Fruit fly (Drosophila melanogaster) whole organism, embryonic: ENCODE measurements around the gene Prp5.
A peak's percentile ranks its signal among the peaks of the same experiment; 100 is the strongest.

Experiments used
- Ada2b ChIP-seq: fragments of 200-800 bp; sonication (Bioruptor generic); IDR thresholded peaks from 2 replicates; pipeline ENCODE4 v1.3.6; 2022; ENCODE audit warnings: missing biosample characterization, missing genetic modification characterization
- B-H1 ChIP-seq: fragments of 200-800 bp; sonication (Bioruptor generic); IDR thresholded peaks from 3 replicates; pipeline ENCODE4 v1.3.6; 2022; ENCODE audit warnings: missing biosample characterization, missing genetic modification characterization
- BEAF-32 ChIP-seq: fragments of 200-800 bp; sonication (Bioruptor generic); optimal IDR thresholded peaks from 3 replicates; lab custom pipeline; 2017; ENCODE audit warnings: missing biosample characterization, missing genetic modification characterization, mild to moderate bottlenecking, moderate library complexity, missing genetic modification reagents
- Blimp-1 ChIP-seq: fragments of 200-800 bp; sonication (Bioruptor generic); optimal IDR thresholded peaks from 3 replicates; lab custom pipeline; 2018; ENCODE audit warnings: missing biosample characterization, missing genetic modification characterization, mild to moderate bottlenecking, moderate library complexity, missing genetic modification reagents
- CG11398 ChIP-seq: fragments of 200-800 bp; sonication (Bioruptor generic); optimal IDR thresholded peaks from 2 replicates; lab custom pipeline; 2016; ENCODE audit warnings: missing biosample characterization, missing genetic modification characterization
- CG11504 ChIP-seq: fragments of 200-800 bp; sonication (Bioruptor generic); optimal IDR thresholded peaks from 3 replicates; lab custom pipeline; 2019; ENCODE audit warnings: missing biosample characterization, mild to moderate bottlenecking, missing genetic modification characterization, moderate library complexity
- CG12236 ChIP-seq: fragments of 200-800 bp; sonication (Bioruptor generic); optimal IDR thresholded peaks from 2 replicates; lab custom pipeline; 2016; ENCODE audit warnings: missing biosample characterization, missing genetic modification characterization
- CG14965 ChIP-seq: fragments of 200-800 bp; sonication (Bioruptor generic); optimal IDR thresholded peaks from 2 replicates; lab custom pipeline; 2016; ENCODE audit warnings: missing biosample characterization, missing genetic modification characterization, borderline replicate concordance
- CG17361 ChIP-seq: fragments of 200-800 bp; sonication (Bioruptor generic); IDR thresholded peaks from 3 replicates; pipeline ENCODE4 v1.3.6; 2022; ENCODE audit warnings: missing biosample characterization, missing genetic modification characterization
- CG18262 ChIP-seq: fragments of 200-800 bp; optimal IDR thresholded peaks from 3 replicates; lab custom pipeline; 2019; ENCODE audit warnings: missing biosample characterization, mild to moderate bottlenecking, missing genetic modification characterization, moderate library complexity
- CG18599 ChIP-seq: fragments of 200-800 bp; sonication (Bioruptor generic); optimal IDR thresholded peaks from 3 replicates; lab custom pipeline; 2017; ENCODE audit warnings: missing biosample characterization, missing genetic modification characterization, mild to moderate bottlenecking, moderate library complexity, missing genetic modification reagents
- CG18619 ChIP-seq: fragments of 200-800 bp; sonication (Bioruptor generic); optimal IDR thresholded peaks from 3 replicates; lab custom pipeline; 2017; ENCODE audit warnings: missing biosample characterization, mild to moderate bottlenecking, missing genetic modification characterization
- CG3281 ChIP-seq: fragments of 200-800 bp; sonication (Bioruptor generic); optimal IDR thresholded peaks from 3 replicates; lab custom pipeline; 2017; ENCODE audit warnings: missing biosample characterization, mild to moderate bottlenecking, missing genetic modification characterization
- CG3407 ChIP-seq: fragments of 200-800 bp; sonication (Bioruptor generic); optimal IDR thresholded peaks from 2 replicates; lab custom pipeline; 2018; ENCODE audit warnings: missing biosample characterization, mild to moderate bottlenecking, missing genetic modification characterization
- CG4404 ChIP-seq: fragments of 200-800 bp; sonication (Bioruptor generic); IDR thresholded peaks from 2 replicates; pipeline ENCODE4 v1.3.6; 2022; ENCODE audit warnings: missing biosample characterization, missing genetic modification characterization
- CG6791 ChIP-seq: fragments of 200-800 bp; sonication (Bioruptor generic); IDR thresholded peaks from 3 replicates; pipeline ENCODE4 v1.3.6; 2022; ENCODE audit warnings: missing biosample characterization, missing genetic modification characterization; ENCODE audit not compliant: partially characterized antibody
- CG7271 ChIP-seq: fragments of 200-800 bp; sonication (Bioruptor generic); optimal IDR thresholded peaks from 2 replicates; lab custom pipeline; 2018; ENCODE audit warnings: missing biosample characterization, mild to moderate bottlenecking, missing genetic modification characterization, moderate library complexity
- Dad ChIP-seq: fragments of 200-800 bp; sonication (Bioruptor generic); optimal IDR thresholded peaks from 3 replicates; lab custom pipeline; 2016; ENCODE audit warnings: missing biosample characterization, missing genetic modification characterization
- Ets97D ChIP-seq: fragments of 200-800 bp; sonication (Bioruptor generic); optimal IDR thresholded peaks from 3 replicates; lab custom pipeline; 2016; ENCODE audit warnings: missing biosample characterization, missing genetic modification characterization
- GATAe ChIP-seq: fragments of 200-800 bp; sonication (Bioruptor generic); conservative IDR thresholded peaks from 2 replicates; pipeline ENCODE4 v1.3.6; 2022; ENCODE audit warnings: missing biosample characterization, missing genetic modification characterization
- Gsc ChIP-seq: fragments of 200-800 bp; sonication (Bioruptor generic); IDR thresholded peaks from 2 replicates; pipeline ENCODE4 v1.3.6; 2022; ENCODE audit warnings: missing biosample characterization, missing genetic modification characterization
- Hey ChIP-seq: fragments of 200-800 bp; sonication (Bioruptor generic); optimal IDR thresholded peaks from 3 replicates; lab custom pipeline; 2018; ENCODE audit warnings: missing biosample characterization, mild to moderate bottlenecking, missing genetic modification characterization
- MBD-R2 ChIP-seq: fragments of 200-800 bp; sonication (Bioruptor generic); IDR thresholded peaks from 2 replicates; pipeline ENCODE4 v1.3.6; 2022; ENCODE audit warnings: missing biosample characterization, missing genetic modification characterization
- Max ChIP-seq: fragments of 200-800 bp; sonication (Bioruptor generic); optimal IDR thresholded peaks from 2 replicates; lab custom pipeline; 2016; ENCODE audit warnings: missing biosample characterization, mild to moderate bottlenecking, missing genetic modification characterization
- Med ChIP-seq: fragments of 200-800 bp; sonication (Bioruptor generic); peaks from one replicate; lab custom pipeline; 2016; ENCODE audit warnings: missing biosample characterization, missing genetic modification characterization, mild to moderate bottlenecking, inconsistent platforms, moderate library complexity
- Nf-YC ChIP-seq: fragments of 200-800 bp; optimal IDR thresholded peaks from 3 replicates; lab custom pipeline; 2019; ENCODE audit warnings: missing biosample characterization, mild to moderate bottlenecking, missing genetic modification characterization, moderate library complexity
- Rfx ChIP-seq: fragments of 200-800 bp; sonication (Bioruptor generic); IDR thresholded peaks from 2 replicates; pipeline ENCODE4 v1.3.6; 2022; ENCODE audit warnings: missing biosample characterization, missing genetic modification characterization
- ap ChIP-seq: fragments of 200-800 bp; sonication (Bioruptor generic); IDR thresholded peaks from 2 replicates; pipeline ENCODE4 v1.3.6; 2022; ENCODE audit warnings: missing biosample characterization, missing genetic modification characterization
- bab2 ChIP-seq: fragments of 200-800 bp; sonication (Bioruptor generic); optimal IDR thresholded peaks from 2 replicates; lab custom pipeline; 2016; ENCODE audit warnings: missing biosample characterization, missing genetic modification characterization
- chinmo ChIP-seq: fragments of 200-800 bp; sonication (Bioruptor generic); IDR thresholded peaks from 4 replicates; pipeline ENCODE4 v1.3.6; 2022; ENCODE audit warnings: missing biosample characterization, missing genetic modification characterization; ENCODE audit not compliant: partially characterized antibody
- ci ChIP-seq: fragments of 200-800 bp; sonication (Bioruptor generic); IDR thresholded peaks from 3 replicates; pipeline ENCODE4 v1.3.6; 2022; ENCODE audit warnings: missing biosample characterization, missing genetic modification characterization
- esg ChIP-seq: fragments of 200-800 bp; sonication (Bioruptor generic); conservative IDR thresholded peaks from 2 replicates; pipeline ENCODE4 v1.3.6; 2022; ENCODE audit warnings: missing biosample characterization, missing genetic modification characterization
- gcm ChIP-seq: fragments of 200-800 bp; sonication (Bioruptor generic); optimal IDR thresholded peaks from 2 replicates; lab custom pipeline; 2019; ENCODE audit warnings: missing biosample characterization, mild to moderate bottlenecking, missing genetic modification characterization, moderate library complexity
- grau ChIP-seq: fragments of 200-800 bp; optimal IDR thresholded peaks from 3 replicates; lab custom pipeline; 2019; ENCODE audit warnings: missing biosample characterization, mild to moderate bottlenecking, missing genetic modification characterization, moderate library complexity
- pnt ChIP-seq: fragments of 200-800 bp; sonication (Bioruptor generic); optimal IDR thresholded peaks from 3 replicates; lab custom pipeline; 2016; ENCODE audit warnings: missing biosample characterization, missing genetic modification characterization
- psq ChIP-seq: fragments of 200-800 bp; sonication (Bioruptor generic); optimal IDR thresholded peaks from 2 replicates; lab custom pipeline; 2017; ENCODE audit warnings: missing biosample characterization, missing genetic modification characterization
- slou ChIP-seq: fragments of 200-800 bp; sonication (Bioruptor generic); optimal IDR thresholded peaks from 3 replicates; lab custom pipeline; 2016; ENCODE audit warnings: missing biosample characterization, missing genetic modification characterization
- trh ChIP-seq: fragments of 200-800 bp; sonication (Bioruptor generic); optimal IDR thresholded peaks from 2 replicates; lab custom pipeline; 2016; ENCODE audit warnings: missing biosample characterization, missing genetic modification characterization
- wor ChIP-seq: fragments of 200-800 bp; sonication (Bioruptor generic); IDR thresholded peaks from 2 replicates; pipeline ENCODE4 v1.3.6; 2022; ENCODE audit warnings: missing biosample characterization, missing genetic modification characterization
- zfh1 ChIP-seq: fragments of 200-800 bp; sonication (Bioruptor generic); IDR thresholded peaks from 3 replicates; pipeline ENCODE4 v1.3.6; 2022; ENCODE audit warnings: missing biosample characterization, missing genetic modification characterization

The Prp5 gene

DNA sequence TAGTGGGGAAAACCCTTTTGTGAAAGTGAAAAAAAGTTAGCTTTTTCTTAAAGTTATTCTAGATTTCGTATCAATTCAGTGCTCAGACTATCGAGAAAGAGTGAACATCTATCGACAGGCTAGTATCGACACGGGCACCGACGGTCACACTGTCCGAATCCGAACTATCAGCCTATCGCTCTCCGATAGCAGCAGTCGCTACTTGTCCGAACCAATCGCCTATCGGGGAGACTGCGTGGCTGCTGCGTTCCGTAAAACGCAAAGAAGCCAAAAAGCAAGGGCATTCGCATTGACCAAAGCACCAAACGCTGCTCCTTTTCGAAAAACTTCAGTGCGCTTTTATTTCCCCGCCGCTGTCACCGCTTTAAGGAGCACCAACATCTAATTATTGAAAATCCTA, 25.7 kb upstream of the Prp5 start, which contains the start of gene Top1 (continued):
- no peak for TF ChIP-seq psq
- TF ChIP-seq B-H1 (GFP tag; lab: Robert Waterston, UW): no peak
- TF ChIP-seq CG7271 (tag; lab: Kevin White, UChicago): no peak
- TF ChIP-seq trh (GFP tag; lab: Kevin White, UChicago): no peak
- TF ChIP-seq Ets97D (GFP tag; lab: Kevin White, UChicago): peak; percentile 84
- no peak for TF ChIP-seq ap (GFP tag; lab: Robert Waterston, UW)
- TF ChIP-seq Ada2b (GFP tag; lab: Robert Waterston, UW): no peak
- no peak for TF ChIP-seq Gsc (GFP tag; lab: Robert Waterston, UW)
- 0 out of 3 replicates have a peak, but pooled peaks have one; percentile 15 for TF ChIP-seq CG17361 (GFP tag; lab: Robert Waterston, UW)
- no peak for TF ChIP-seq pnt
- TF ChIP-seq CG14965 (GFP tag; lab: Kevin White, UChicago): no peak
- no peak for TF ChIP-seq CG3407 (GFP tag; lab: Kevin White, UChicago)
- TF ChIP-seq wor (GFP tag; lab: Robert Waterston, UW): no peak
- peak; percentile 30; the same call in 1 of the 2 replicates for TF ChIP-seq GATAe
- TF ChIP-seq zfh1: 0 out of 3 replicates have a peak, but pooled peaks have one; percentile 24
- TF ChIP-seq CG11504 (tag; lab: Kevin White, UChicago): peak; percentile 21
- TF ChIP-seq slou: no peak
- no peak for TF ChIP-seq Hey (tag; lab: Kevin White, UChicago)
- TF ChIP-seq CG12236 (GFP tag; lab: Kevin White, UChicago): no peak
- TF ChIP-seq CG18619 (GFP tag; lab: Kevin White, UChicago): peak; percentile 12
- no peak for TF ChIP-seq CG11398
- no peak for TF ChIP-seq bab2 (GFP tag; lab: Kevin White, UChicago)
- peak; percentile 26 for TF ChIP-seq grau (tag; lab: Kevin White, UChicago)
- TF ChIP-seq Dad (GFP tag; lab: Kevin White, UChicago): peak; percentile 58
- no peak for TF ChIP-seq gcm
- no peak for TF ChIP-seq CG18599 (GFP tag; lab: Kevin White, UChicago)
- TF ChIP-seq CG18262: no peak
- TF ChIP-seq esg: no peak
- no peak for TF ChIP-seq Blimp-1 (GFP tag; lab: Kevin White, UChicago)
- TF ChIP-seq Nf-YC (tag; lab: Kevin White, UChicago): peak; percentile 51
- peak; percentile 98 for TF ChIP-seq CG6791
- TF ChIP-seq Rfx (GFP tag; lab: Robert Waterston, UW): peak; percentile 71
- TF ChIP-seq ci (GFP tag; lab: Robert Waterston, UW): peak; percentile 65; the same call in 2 of the 3 replicates
- TF ChIP-seq Med: peak; percentile 86
- peak; percentile 96 for TF ChIP-seq chinmo (GFP tag; lab: Robert Waterston, UW)
- TF ChIP-seq MBD-R2 (GFP tag; lab: Robert Waterston, UW): peak; percentile 71
- no peak for TF ChIP-seq CG4404 (GFP tag; lab: Robert Waterston, UW)
- TF ChIP-seq Max (GFP tag; lab: Kevin White, UChicago): no peak
- no peak for TF ChIP-seq CG3281 (GFP tag; lab: Kevin White, UChicago)
- TF ChIP-seq BEAF-32 (GFP tag; lab: Kevin White, UChicago): peak; percentile 93
